Fruit fly (Drosophila melanogaster): Measurements from ENCODE around the gene Zip71B.

Zip71B gene

DNA sequence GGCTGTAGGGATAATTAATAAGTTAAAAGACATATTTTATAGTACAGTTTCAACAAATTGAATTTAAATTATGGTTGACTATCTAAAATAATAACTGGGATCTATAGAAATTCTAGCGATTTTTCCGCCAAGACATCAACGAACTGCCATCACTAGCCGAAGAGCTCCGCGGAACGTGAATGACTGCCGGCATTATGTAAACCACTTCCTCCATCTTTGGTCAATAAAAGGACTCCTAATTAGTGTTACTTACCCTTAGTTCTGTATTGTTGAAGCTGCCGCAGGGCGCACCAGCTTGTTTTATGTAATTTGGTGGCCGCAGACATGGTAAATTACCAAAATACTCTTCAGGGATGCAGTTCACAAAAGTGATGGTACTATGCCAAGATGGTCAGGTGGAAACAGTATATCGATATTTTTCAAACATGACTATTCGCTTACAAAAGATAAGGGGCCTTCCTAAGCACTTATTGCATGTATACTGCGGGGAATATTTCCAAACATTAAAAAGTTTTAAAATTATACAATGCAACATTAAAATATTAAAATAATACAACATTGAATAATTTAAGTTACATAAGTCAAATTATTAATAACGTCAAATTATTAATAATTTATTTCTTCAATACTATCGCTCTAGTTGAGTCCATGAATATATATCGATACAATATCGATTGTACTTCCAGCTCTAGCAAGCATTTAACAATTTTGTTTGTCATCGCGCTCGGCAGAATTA is 7.4 kb downstream of the Zip71B start, which contains the start of the genes mRpL39 and Prosbeta2 (continued):
- TF ChIP-seq CG11723 (GFP tag; optimal IDR thresholded peaks at IDR 0.05), result no peak
- peak; percentile 73 for TF ChIP-seq CG10147 (GFP tag; optimal IDR thresholded peaks at IDR 0.05)
- TF ChIP-seq zf30C (GFP tag; optimal IDR thresholded peaks at IDR 0.05), result no peak
- TF ChIP-seq CG32772 (GFP tag; IDR thresholded peaks at IDR 0.05), result peak; percentile 67
- no peak for TF ChIP-seq oc (tag; optimal IDR thresholded peaks at IDR 0.05)
- TF ChIP-seq CG12744 (GFP tag; optimal IDR thresholded peaks at IDR 0.05), result no peak
- peak; percentile 47; the same call in 1 of the 2 replicates for TF ChIP-seq CG11247 (GFP tag; IDR thresholded peaks at IDR 0.05)
- no peak for TF ChIP-seq HHEX (GFP tag; optimal IDR thresholded peaks at IDR 0.05)
- no peak for TF ChIP-seq gce (GFP tag; IDR thresholded peaks at IDR 0.05)
- peak; percentile 37 for TF ChIP-seq gcm (GFP tag; optimal IDR thresholded peaks at IDR 0.05)
- peak; percentile 58 for TF ChIP-seq phol (tag; optimal IDR thresholded peaks at IDR 0.05)
- TF ChIP-seq Ravus (GFP tag; IDR thresholded peaks at IDR 0.05), result 0 out of 2 replicates have a peak, but pooled peaks have one; percentile 15
- no peak for TF ChIP-seq Bteb2 (GFP tag; optimal IDR thresholded peaks at IDR 0.05)
- TF ChIP-seq Sry-δ (GFP tag; optimal IDR thresholded peaks at IDR 0.05), result peak; percentile 92
- TF ChIP-seq HmgD (GFP tag; optimal IDR thresholded peaks at IDR 0.05), result no peak
- no peak for TF ChIP-seq CG17912 (GFP tag; optimal IDR thresholded peaks at IDR 0.05)
- no peak for TF ChIP-seq Elba2 (GFP tag; optimal IDR thresholded peaks at IDR 0.05)
- TF ChIP-seq cas (GFP tag; IDR thresholded peaks at IDR 0.05), result no peak
- TF ChIP-seq nerfin-2 (GFP tag; IDR thresholded peaks at IDR 0.05; ENCODE audit: partially characterized antibody), result no peak; the same call in none of the 2 replicates
- TF ChIP-seq Oli (tag; optimal IDR thresholded peaks at IDR 0.05), result no peak
- no peak for TF ChIP-seq dimm (GFP tag; IDR thresholded peaks at IDR 0.05)
- TF ChIP-seq fd3F (GFP tag; optimal IDR thresholded peaks at IDR 0.05), result no peak
- TF ChIP-seq CG30431 (GFP tag; optimal IDR thresholded peaks at IDR 0.05), result no peak
- no peak for TF ChIP-seq CG6765 (GFP tag; optimal IDR thresholded peaks at IDR 0.05)
- no peak for TF ChIP-seq NC2α (GFP tag; optimal IDR thresholded peaks at IDR 0.05)
- no peak for TF ChIP-seq CG10209 (GFP tag; optimal IDR thresholded peaks at IDR 0.05)
- TF ChIP-seq CG6654 (GFP tag; optimal IDR thresholded peaks at IDR 0.05), result no peak
- peak; percentile 54 for TF ChIP-seq Atf6 (GFP tag; IDR thresholded peaks at IDR 0.05)
- TF ChIP-seq Antp (GFP tag; optimal IDR thresholded peaks at IDR 0.05), result no peak
- TF ChIP-seq CG16813 (GFP tag; IDR thresholded peaks at IDR 0.05; ENCODE audit: partially characterized antibody), result peak; percentile 94
- TF ChIP-seq CG1832 (GFP tag; optimal IDR thresholded peaks at IDR 0.05), result no peak
- TF ChIP-seq Blimp-1 (GFP tag; optimal IDR thresholded peaks at IDR 0.05), result peak; percentile 69
- no peak for TF ChIP-seq CHES-1-like (GFP tag; optimal IDR thresholded peaks at IDR 0.05)
- no peak for TF ChIP-seq pan (optimal IDR thresholded peaks at IDR 0.05)
- TF ChIP-seq pan (GFP tag; optimal IDR thresholded peaks at IDR 0.05 in 1 of 2, IDR thresholded peaks at IDR 0.05 in 1 of 2), result peak in 1 of 2 experiments; percentile 78
- peak; percentile 76 for TF ChIP-seq mld (GFP tag; IDR thresholded peaks at IDR 0.05; ENCODE audit: partially characterized antibody)
- no peak for TF ChIP-seq nom (GFP tag; optimal IDR thresholded peaks at IDR 0.05)
- TF ChIP-seq CG13424 (tag; optimal IDR thresholded peaks at IDR 0.05), result no peak
- TF ChIP-seq da (GFP tag; optimal IDR thresholded peaks at IDR 0.05), result no peak

DNA sequence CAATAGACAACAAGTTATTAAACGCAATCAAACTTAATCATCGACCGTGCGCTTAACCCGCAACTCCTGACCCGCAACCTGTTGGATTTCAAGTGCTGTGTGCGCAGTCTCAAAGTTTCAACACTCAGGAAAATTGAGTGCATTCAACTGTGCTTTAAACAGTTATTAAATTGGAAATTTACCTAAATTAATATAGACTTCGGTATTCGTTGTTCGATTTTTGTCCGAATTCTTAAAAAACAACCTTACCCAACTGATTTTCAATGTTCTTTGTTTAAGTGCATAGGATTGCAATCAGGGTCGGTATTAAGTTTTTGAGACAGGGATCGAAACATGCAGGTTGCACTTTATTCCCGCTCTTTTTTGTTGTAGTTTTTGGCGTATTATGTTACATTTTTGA is 13.0 kb downstream of the Zip71B start:
- TF ChIP-seq Drgx (GFP tag; IDR thresholded peaks at IDR 0.05) (peak; percentile 78), CG3163 (GFP tag; optimal IDR thresholded peaks at IDR 0.05) (no peak), Dip2 (GFP tag; IDR thresholded peaks at IDR 0.05) (no peak), zfh1 (GFP tag; IDR thresholded peaks at IDR 0.05) (0 out of 3 replicates have a peak, but pooled peaks have one; percentile 12), Mes4 (GFP tag; optimal IDR thresholded peaks at IDR 0.05) (no peak), CG7928 (GFP tag; optimal IDR thresholded peaks at IDR 0.05) (no peak), TFAM (GFP tag; optimal IDR thresholded peaks at IDR 0.05) (no peak), CG4282 (GFP tag; optimal IDR thresholded peaks at IDR 0.05) (no peak), unpg (GFP tag; optimal IDR thresholded peaks at IDR 0.05) (no peak), Dad (GFP tag; optimal IDR thresholded peaks at IDR 0.05) (no peak), Mrtf (GFP tag; IDR thresholded peaks at IDR 0.05) (no peak), phol (tag; optimal IDR thresholded peaks at IDR 0.05) (no peak), Nf-YB (GFP tag; optimal IDR thresholded peaks at IDR 0.05) (no peak), CG9609 (GFP tag; optimal IDR thresholded peaks at IDR 0.05) (no peak)
